Fruit fly (Drosophila melanogaster) whole organism, embryonic: ENCODE data around the gene Mical.

ENCODE experiments used
- ATbp ChIP-seq: fragments of 200-800 bp; sonication (Bioruptor generic); optimal IDR thresholded peaks from 2 replicates; lab custom pipeline; 2017; ENCODE audit warnings: missing biosample characterization, mild to moderate bottlenecking, missing genetic modification characterization, missing genetic modification reagents
- Ada2b ChIP-seq: fragments of 200-800 bp; sonication (Bioruptor generic); IDR thresholded peaks from 2 replicates; pipeline ENCODE4 v1.3.6; 2022; ENCODE audit warnings: missing biosample characterization, missing genetic modification characterization
- Antp ChIP-seq: fragments of 200-800 bp; sonication (Bioruptor generic); optimal IDR thresholded peaks from 3 replicates; lab custom pipeline; 2016; ENCODE audit warnings: missing biosample characterization, missing genetic modification characterization
- Bdp1 ChIP-seq: fragments of 200-800 bp; sonication (Bioruptor generic); optimal IDR thresholded peaks from 3 replicates; lab custom pipeline; 2016; ENCODE audit warnings: missing biosample characterization, missing genetic modification characterization
- CG10209 ChIP-seq: fragments of 200-800 bp; sonication (Bioruptor generic); optimal IDR thresholded peaks from 3 replicates; lab custom pipeline; 2017; ENCODE audit warnings: missing biosample characterization, mild to moderate bottlenecking, missing genetic modification characterization, missing genetic modification reagents
- CG10267 ChIP-seq: fragments of 200-800 bp; sonication (Bioruptor generic); optimal IDR thresholded peaks from 2 replicates; lab custom pipeline; 2018; ENCODE audit warnings: missing biosample characterization, mild to moderate bottlenecking, missing genetic modification characterization, moderate library complexity
- CG10321 ChIP-seq: fragments of 200-800 bp; sonication (Bioruptor generic); IDR thresholded peaks from 2 replicates; pipeline ENCODE4 v1.3.6; 2022; ENCODE audit warnings: missing biosample characterization, missing genetic modification characterization
- CG11085 ChIP-seq: fragments of 200-800 bp; sonication (Bioruptor generic); IDR thresholded peaks from 2 replicates; pipeline ENCODE4 v1.3.6; 2022; ENCODE audit warnings: missing biosample characterization, missing genetic modification characterization
- CG11504 ChIP-seq: fragments of 200-800 bp; sonication (Bioruptor generic); optimal IDR thresholded peaks from 3 replicates; lab custom pipeline; 2019; ENCODE audit warnings: missing biosample characterization, mild to moderate bottlenecking, missing genetic modification characterization, moderate library complexity
- CG13287 ChIP-seq: fragments of 200-800 bp; sonication (Bioruptor generic); IDR thresholded peaks from 2 replicates; pipeline ENCODE4 v1.3.6; 2022; ENCODE audit warnings: missing biosample characterization, missing genetic modification characterization; ENCODE audit not compliant: partially characterized antibody
- CG14710 ChIP-seq: fragments of 200-800 bp; sonication (Bioruptor generic); optimal IDR thresholded peaks from 3 replicates; lab custom pipeline; 2019; ENCODE audit warnings: missing biosample characterization, mild to moderate bottlenecking, missing genetic modification characterization, moderate library complexity
- CG16815 ChIP-seq: fragments of 200-800 bp; sonication (Bioruptor generic); optimal IDR thresholded peaks from 3 replicates; lab custom pipeline; 2017; ENCODE audit warnings: missing biosample characterization, mild to moderate bottlenecking, missing genetic modification characterization
- CG1792 ChIP-seq: fragments of 200-800 bp; sonication (Bioruptor generic); optimal IDR thresholded peaks from 2 replicates; lab custom pipeline; 2016; ENCODE audit warnings: missing biosample characterization, missing genetic modification characterization
- CG3065 ChIP-seq: fragments of 200-800 bp; sonication (Bioruptor generic); optimal IDR thresholded peaks from 2 replicates; lab custom pipeline; 2016; ENCODE audit warnings: missing biosample characterization, missing genetic modification characterization
- CG34376 ChIP-seq: fragments of 200-800 bp; sonication (Bioruptor generic); optimal IDR thresholded peaks from 2 replicates; lab custom pipeline; 2018; ENCODE audit warnings: missing biosample characterization, mild to moderate bottlenecking, missing genetic modification characterization
- CG3847 ChIP-seq: fragments of 200-800 bp; sonication (Bioruptor generic); IDR thresholded peaks from 2 replicates; pipeline ENCODE4 v1.3.6; 2022; ENCODE audit warnings: missing biosample characterization, missing genetic modification characterization
- CG4617 ChIP-seq: fragments of 200-800 bp; sonication (Bioruptor generic); optimal IDR thresholded peaks from 3 replicates; lab custom pipeline; 2016; ENCODE audit warnings: missing biosample characterization, missing genetic modification characterization, borderline replicate concordance
- CG6854 ChIP-seq: fragments of 200-800 bp; sonication (Bioruptor generic); optimal IDR thresholded peaks from 3 replicates; lab custom pipeline; 2017; ENCODE audit warnings: missing biosample characterization, mild to moderate bottlenecking, missing genetic modification characterization
- CG7786 ChIP-seq: fragments of 200-800 bp; sonication (Bioruptor generic); optimal IDR thresholded peaks from 2 replicates; lab custom pipeline; 2016; ENCODE audit warnings: missing biosample characterization, missing genetic modification characterization
- Chrac-16 ChIP-seq: fragments of 200-800 bp; sonication (Bioruptor generic); optimal IDR thresholded peaks from 3 replicates; lab custom pipeline; 2016; ENCODE audit warnings: missing biosample characterization, missing genetic modification characterization
- Dad ChIP-seq: fragments of 200-800 bp; sonication (Bioruptor generic); optimal IDR thresholded peaks from 3 replicates; lab custom pipeline; 2016; ENCODE audit warnings: missing biosample characterization, missing genetic modification characterization
- Dbx ChIP-seq: fragments of 200-800 bp; sonication (Bioruptor generic); IDR thresholded peaks from 3 replicates; pipeline ENCODE4 v1.3.6; 2022; ENCODE audit warnings: missing biosample characterization, missing genetic modification characterization
- Dll ChIP-seq: fragments of 200-800 bp; sonication (Bioruptor generic); IDR thresholded peaks from 4 replicates; pipeline ENCODE4 v1.3.6; 2022; ENCODE audit warnings: missing biosample characterization, missing genetic modification characterization; ENCODE audit not compliant: partially characterized antibody
- HLH4C ChIP-seq: fragments of 200-800 bp; sonication (Bioruptor generic); IDR thresholded peaks from 3 replicates; pipeline ENCODE4 v1.3.6; 2022; ENCODE audit warnings: missing biosample characterization, missing genetic modification characterization; ENCODE audit not compliant: partially characterized antibody
- Hey ChIP-seq: fragments of 200-800 bp; sonication (Bioruptor generic); optimal IDR thresholded peaks from 3 replicates; lab custom pipeline; 2018; ENCODE audit warnings: missing biosample characterization, mild to moderate bottlenecking, missing genetic modification characterization
- MESR4 ChIP-seq: fragments of 200-800 bp; sonication (Bioruptor generic); optimal IDR thresholded peaks from 2 replicates; lab custom pipeline; 2018; ENCODE audit warnings: missing biosample characterization, mild to moderate bottlenecking, missing genetic modification characterization, moderate library complexity
- Med ChIP-seq: fragments of 200-800 bp; sonication (Bioruptor generic); peaks from one replicate; lab custom pipeline; 2016; ENCODE audit warnings: missing biosample characterization, missing genetic modification characterization, mild to moderate bottlenecking, inconsistent platforms, moderate library complexity
- Opbp ChIP-seq: fragments of 200-800 bp; sonication (Bioruptor generic); IDR thresholded peaks from 3 replicates; pipeline ENCODE4 v1.3.6; 2022; ENCODE audit warnings: missing biosample characterization, missing genetic modification characterization; ENCODE audit not compliant: partially characterized antibody
- Scr ChIP-seq: fragments of 200-800 bp; sonication (Bioruptor generic); IDR thresholded peaks from 2 replicates; pipeline ENCODE4 v1.3.6; 2022; ENCODE audit warnings: missing biosample characterization, missing genetic modification characterization; ENCODE audit not compliant: partially characterized antibody
- Sry-δ ChIP-seq: fragments of 200-800 bp; sonication (Bioruptor generic); optimal IDR thresholded peaks from 2 replicates; lab custom pipeline; 2016; ENCODE audit warnings: missing biosample characterization, missing genetic modification characterization
- YL-1 ChIP-seq: fragments of 200-800 bp; sonication (Bioruptor generic); optimal IDR thresholded peaks from 3 replicates; lab custom pipeline; 2017; ENCODE audit warnings: missing biosample characterization, mild to moderate bottlenecking, missing genetic modification characterization
- amos ChIP-seq: fragments of 200-800 bp; sonication (Bioruptor generic); IDR thresholded peaks from 2 replicates; pipeline ENCODE4 v1.3.6; 2022; ENCODE audit warnings: missing biosample characterization, missing genetic modification characterization; ENCODE audit not compliant: partially characterized antibody
- ase ChIP-seq: fragments of 200-800 bp; sonication (Bioruptor generic); IDR thresholded peaks from 3 replicates; pipeline ENCODE4 v1.3.6; 2022; ENCODE audit warnings: missing biosample characterization, missing genetic modification characterization
- caup ChIP-seq: fragments of 200-800 bp; sonication (Bioruptor generic); optimal IDR thresholded peaks from 3 replicates; lab custom pipeline; 2017; ENCODE audit warnings: missing biosample characterization, mild to moderate bottlenecking, missing genetic modification characterization, moderate library complexity; ENCODE audit not compliant: severe bottlenecking
- exex ChIP-seq: fragments of 200-800 bp; sonication (Bioruptor generic); optimal IDR thresholded peaks from 4 replicates; lab custom pipeline; 2018; ENCODE audit warnings: missing biosample characterization, mild to moderate bottlenecking, missing genetic modification characterization, moderate library complexity
- grn ChIP-seq: fragments of 200-800 bp; sonication (Bioruptor generic); optimal IDR thresholded peaks from 3 replicates; lab custom pipeline; 2017; ENCODE audit warnings: missing biosample characterization, missing genetic modification characterization
- hb ChIP-seq: fragments of 200-800 bp; sonication (Bioruptor generic); IDR thresholded peaks from 3 replicates; pipeline ENCODE4 v1.3.6; 2022; ENCODE audit warnings: missing biosample characterization, missing genetic modification characterization; ENCODE audit not compliant: partially characterized antibody
- klu ChIP-seq: fragments of 200-800 bp; sonication (Bioruptor generic); IDR thresholded peaks from 2 replicates; pipeline ENCODE4 v1.3.6; 2022; ENCODE audit warnings: missing biosample characterization, missing genetic modification characterization
- prd ChIP-seq, 3 experiments: fragments of >200 bp in 2 of 3; fragments of 200-800 bp in 1 of 3; sonication (Bioruptor generic) in 1 of 3; optimal IDR thresholded peaks in 2 of 3; IDR thresholded peaks in 1 of 3; 2 replicates in 2 of 3; 3 replicates in 1 of 3; pipeline versions ENCODE4 v1.3.6 to Lab custom; 2017 to 2022; ENCODE audit warnings: missing biosample characterization in 1 of 3, missing genetic modification characterization in 1 of 3
- schlank ChIP-seq: fragments of 200-800 bp; sonication (Bioruptor generic); optimal IDR thresholded peaks from 2 replicates; lab custom pipeline; 2018; ENCODE audit warnings: missing biosample characterization, mild to moderate bottlenecking, missing genetic modification characterization
- sisA ChIP-seq: fragments of 200-800 bp; sonication (Bioruptor generic); IDR thresholded peaks from 2 replicates; pipeline ENCODE4 v1.3.6; 2022; ENCODE audit warnings: missing biosample characterization, missing genetic modification characterization
- sob ChIP-seq: fragments of 200-800 bp; sonication (Bioruptor generic); IDR thresholded peaks from 2 replicates; pipeline ENCODE4 v1.3.6; 2022; ENCODE audit warnings: missing biosample characterization, missing genetic modification characterization
- ssp ChIP-seq: fragments of 200-800 bp; sonication (Bioruptor generic); IDR thresholded peaks from 2 replicates; pipeline ENCODE4 v1.3.6; 2022; ENCODE audit warnings: missing biosample characterization, missing genetic modification characterization
- stwl ChIP-seq: fragments of 200-800 bp; sonication (Bioruptor generic); optimal IDR thresholded peaks from 3 replicates; lab custom pipeline; 2018; ENCODE audit warnings: missing biosample characterization, mild to moderate bottlenecking, missing genetic modification characterization, moderate library complexity
- tna ChIP-seq: fragments of 200-800 bp; sonication (Bioruptor generic); IDR thresholded peaks from 2 replicates; pipeline ENCODE4 v1.3.6; 2022; ENCODE audit warnings: missing biosample characterization, missing genetic modification characterization; ENCODE audit not compliant: partially characterized antibody
- vnd ChIP-seq: fragments of 200-800 bp; sonication (Bioruptor generic); IDR thresholded peaks from 3 replicates; pipeline ENCODE4 v1.3.6; 2022; ENCODE audit warnings: missing biosample characterization, missing genetic modification characterization; ENCODE audit not compliant: partially characterized antibody
- zf30C ChIP-seq: fragments of 200-800 bp; sonication (Bioruptor generic); optimal IDR thresholded peaks from 3 replicates; lab custom pipeline; 2018; ENCODE audit warnings: missing biosample characterization, mild to moderate bottlenecking, missing genetic modification characterization
- zfh2 ChIP-seq: fragments of 200-800 bp; sonication (Bioruptor generic); optimal IDR thresholded peaks from 2 replicates; lab custom pipeline; 2016; ENCODE audit warnings: missing biosample characterization, missing genetic modification characterization

Mical gene

dm6 chr3R:10052695-10053382, 10.1 kb upstream of the Mical start, which contains the start of the genes Fancl and Npc2e (continued):
- TF ChIP-seq Bdp1 (GFP tag; lab: Kevin White, UChicago) (no peak), CG16815 (GFP tag; lab: Kevin White, UChicago) (no peak), zfh2 (GFP tag; lab: Kevin White, UChicago) (no peak), stwl (tag; lab: Kevin White, UChicago) (peak; percentile 44), Dbx (GFP tag; lab: Robert Waterston, UW) (0 out of 3 replicates have a peak, but pooled peaks have one; percentile 16), Dad (GFP tag; lab: Kevin White, UChicago) (no peak), klu (GFP tag; lab: Robert Waterston, UW) (no peak), CG7786 (GFP tag; lab: Kevin White, UChicago) (no peak), tna (no peak), Med (GFP tag; lab: Kevin White, UChicago) (peak; percentile 2), CG11085 (no peak), Sry-δ (GFP tag; lab: Kevin White, UChicago) (peak; percentile 79), CG3847 (no peak), zf30C (GFP tag; lab: Kevin White, UChicago) (no peak), Opbp (no peak; the same call in 2 of the 3 replicates), Ada2b (no peak), exex (tag; lab: Kevin White, UChicago) (peak; percentile 16), CG13287 (GFP tag; lab: Robert Waterston, UW) (peak; percentile 68), Antp (GFP tag; lab: Kevin White, UChicago) (no peak), grn (peak; percentile 37), sisA (GFP tag; lab: Robert Waterston, UW) (no peak), sob (GFP tag; lab: Robert Waterston, UW) (no peak), ase (no peak), CG3065 (GFP tag; lab: Kevin White, UChicago) (no peak), Dll (peak; percentile 67; the same call in 3 of the 4 replicates), CG10267 (tag; lab: Kevin White, UChicago) (no peak), Chrac-16 (no peak), MESR4 (GFP tag; lab: Kevin White, UChicago) (no peak), CG10321 (GFP tag; lab: Robert Waterston, UW) (no peak), schlank (tag; lab: Kevin White, UChicago) (no peak), CG10209 (GFP tag; lab: Kevin White, UChicago) (no peak), CG11504 (tag; lab: Kevin White, UChicago) (no peak), CG34376 (GFP tag; lab: Kevin White, UChicago) (no peak), Hey (tag; lab: Kevin White, UChicago) (peak; percentile 54), CG1792 (no peak), CG4617 (GFP tag; lab: Kevin White, UChicago) (no peak), prd (optimal IDR thresholded peaks at IDR 0.05; lab: Kevin White, UChicago) (no peak), prd (GFP tag; IDR thresholded peaks at IDR 0.05; lab: Robert Waterston, UW) (no peak), amos (GFP tag; lab: Robert Waterston, UW) (0 out of 2 replicates have a peak, but pooled peaks have one; percentile 24), CG6854 (GFP tag; lab: Kevin White, UChicago) (no peak), Scr (GFP tag; lab: Robert Waterston, UW) (peak; percentile 46; the same call in 1 of the 2 replicates), ATbp (GFP tag; lab: Kevin White, UChicago) (no peak), CG14710 (tag; lab: Kevin White, UChicago) (no peak), YL-1 (no peak), caup (GFP tag; lab: Kevin White, UChicago) (no peak), hb (GFP tag; lab: Robert Waterston, UW) (no peak), HLH4C (GFP tag; lab: Robert Waterston, UW) (0 out of 3 replicates have a peak, but pooled peaks have one; percentile 47), ssp (GFP tag; lab: Robert Waterston, UW) (no peak), vnd (GFP tag; lab: Robert Waterston, UW) (no peak)
